Fruit fly (Drosophila melanogaster) whole organism, embryonic: ENCODE results near the gene CG10298.
A peak's percentile ranks its signal among the peaks of the same experiment; 100 is the strongest.

ENCODE experiments used
- Bdp1 ChIP-seq: fragments of 200-800 bp; sonication (Bioruptor generic); optimal IDR thresholded peaks from 3 replicates; lab custom pipeline; 2016; ENCODE audit warnings: missing biosample characterization, missing genetic modification characterization
- Blimp-1 ChIP-seq: fragments of 200-800 bp; sonication (Bioruptor generic); optimal IDR thresholded peaks from 3 replicates; lab custom pipeline; 2018; ENCODE audit warnings: missing biosample characterization, missing genetic modification characterization, mild to moderate bottlenecking, moderate library complexity, missing genetic modification reagents
- Bteb2 ChIP-seq: fragments of 200-800 bp; sonication (Bioruptor generic); optimal IDR thresholded peaks from 2 replicates; lab custom pipeline; 2016; ENCODE audit warnings: missing biosample characterization, missing genetic modification characterization
- CG10267 ChIP-seq: fragments of 200-800 bp; sonication (Bioruptor generic); optimal IDR thresholded peaks from 2 replicates; lab custom pipeline; 2018; ENCODE audit warnings: missing biosample characterization, mild to moderate bottlenecking, missing genetic modification characterization, moderate library complexity
- CG10321 ChIP-seq: fragments of 200-800 bp; sonication (Bioruptor generic); IDR thresholded peaks from 2 replicates; pipeline ENCODE4 v1.3.6; 2022; ENCODE audit warnings: missing biosample characterization, missing genetic modification characterization
- CG11398 ChIP-seq: fragments of 200-800 bp; sonication (Bioruptor generic); optimal IDR thresholded peaks from 2 replicates; lab custom pipeline; 2016; ENCODE audit warnings: missing biosample characterization, missing genetic modification characterization
- CG11695 ChIP-seq: fragments of 200-800 bp; sonication (Bioruptor generic); IDR thresholded peaks from 3 replicates; pipeline ENCODE4 v1.3.6; 2022; ENCODE audit warnings: missing biosample characterization, missing genetic modification characterization
- CG12155 ChIP-seq: fragments of 200-800 bp; sonication (Bioruptor generic); optimal IDR thresholded peaks from 3 replicates; lab custom pipeline; 2016; ENCODE audit warnings: missing biosample characterization, missing genetic modification characterization
- CG12659 ChIP-seq: fragments of 200-800 bp; sonication (Bioruptor generic); optimal IDR thresholded peaks from 3 replicates; lab custom pipeline; 2017; ENCODE audit warnings: mild to moderate bottlenecking, missing biosample characterization, missing genetic modification reagents, missing genetic modification characterization
- CG13123 ChIP-seq: fragments of 200-800 bp; sonication (Bioruptor generic); optimal IDR thresholded peaks from 2 replicates; lab custom pipeline; 2016; ENCODE audit warnings: missing biosample characterization, missing genetic modification characterization
- CG13424 ChIP-seq: fragments of 200-800 bp; sonication (Bioruptor generic); optimal IDR thresholded peaks from 2 replicates; lab custom pipeline; 2019; ENCODE audit warnings: missing biosample characterization, mild to moderate bottlenecking, missing genetic modification characterization, moderate library complexity
- CG14965 ChIP-seq: fragments of 200-800 bp; sonication (Bioruptor generic); optimal IDR thresholded peaks from 2 replicates; lab custom pipeline; 2016; ENCODE audit warnings: missing biosample characterization, missing genetic modification characterization, borderline replicate concordance
- CG3065 ChIP-seq: fragments of 200-800 bp; sonication (Bioruptor generic); optimal IDR thresholded peaks from 2 replicates; lab custom pipeline; 2016; ENCODE audit warnings: missing biosample characterization, missing genetic modification characterization
- CG31441 ChIP-seq: fragments of 200-800 bp; sonication (Bioruptor generic); IDR thresholded peaks from 2 replicates; pipeline ENCODE4 v1.3.6; 2022; ENCODE audit warnings: missing biosample characterization, missing genetic modification characterization
- CG6654 ChIP-seq: fragments of 200-800 bp; sonication (Bioruptor generic); optimal IDR thresholded peaks from 2 replicates; lab custom pipeline; 2017; ENCODE audit warnings: missing biosample characterization, mild to moderate bottlenecking, missing genetic modification characterization
- CG7987 ChIP-seq: fragments of 200-800 bp; sonication (Bioruptor generic); optimal IDR thresholded peaks from 2 replicates; lab custom pipeline; 2018; ENCODE audit warnings: missing biosample characterization, mild to moderate bottlenecking, missing genetic modification characterization, moderate library complexity
- CG9215 ChIP-seq: fragments of 200-800 bp; sonication (Bioruptor generic); IDR thresholded peaks from 2 replicates; pipeline ENCODE4 v1.3.6; 2022; ENCODE audit warnings: missing biosample characterization, missing genetic modification characterization
- CG9609 ChIP-seq: fragments of 200-800 bp; sonication (Bioruptor generic); optimal IDR thresholded peaks from 3 replicates; lab custom pipeline; 2016; ENCODE audit warnings: missing biosample characterization, missing genetic modification characterization
- CG9727 ChIP-seq: fragments of 200-800 bp; sonication (Bioruptor generic); optimal IDR thresholded peaks from 3 replicates; lab custom pipeline; 2017; ENCODE audit warnings: missing biosample characterization, mild to moderate bottlenecking, missing genetic modification characterization
- Doc2 ChIP-seq: fragments of 200-800 bp; sonication (Bioruptor generic); IDR thresholded peaks from 2 replicates; pipeline ENCODE4 v1.3.6; 2022; ENCODE audit warnings: missing biosample characterization, missing genetic modification characterization
- E2f2 ChIP-seq: fragments of 200-800 bp; sonication (Bioruptor generic); IDR thresholded peaks from 2 replicates; pipeline ENCODE4 v1.3.6; 2022; ENCODE audit warnings: missing biosample characterization, missing genetic modification characterization
- Ets97D ChIP-seq: fragments of 200-800 bp; sonication (Bioruptor generic); optimal IDR thresholded peaks from 3 replicates; lab custom pipeline; 2016; ENCODE audit warnings: missing biosample characterization, missing genetic modification characterization
- H2.0 ChIP-seq: fragments of 200-800 bp; sonication (Bioruptor generic); IDR thresholded peaks from 2 replicates; pipeline ENCODE4 v1.3.6; 2022; ENCODE audit warnings: missing biosample characterization, missing genetic modification characterization
- Hmr ChIP-seq: fragments of 200-800 bp; sonication (Bioruptor generic); optimal IDR thresholded peaks from 3 replicates; lab custom pipeline; 2017; ENCODE audit warnings: mild to moderate bottlenecking, missing biosample characterization, missing genetic modification reagents, missing genetic modification characterization
- Jarid2 ChIP-seq: fragments of 200-800 bp; sonication (Bioruptor generic); optimal IDR thresholded peaks from 3 replicates; lab custom pipeline; 2017; ENCODE audit warnings: mild to moderate bottlenecking, missing biosample characterization, missing genetic modification reagents, missing genetic modification characterization
- Meics ChIP-seq: fragments of 200-800 bp; sonication (Bioruptor generic); optimal IDR thresholded peaks from 2 replicates; lab custom pipeline; 2017; ENCODE audit warnings: missing biosample characterization, mild to moderate bottlenecking, missing genetic modification characterization
- Mes4 ChIP-seq: fragments of 200-800 bp; sonication (Bioruptor generic); optimal IDR thresholded peaks from 2 replicates; lab custom pipeline; 2016; ENCODE audit warnings: missing biosample characterization, missing genetic modification characterization
- NFAT ChIP-seq: fragments of 200-800 bp; sonication (Bioruptor generic); IDR thresholded peaks from 2 replicates; pipeline ENCODE4 v1.3.6; 2022; ENCODE audit warnings: missing biosample characterization, missing genetic modification characterization
- Oli ChIP-seq: fragments of 200-800 bp; sonication (Bioruptor generic); optimal IDR thresholded peaks from 2 replicates; lab custom pipeline; 2018; ENCODE audit warnings: missing biosample characterization, mild to moderate bottlenecking, missing genetic modification characterization, moderate library complexity
- Sry-δ ChIP-seq: fragments of 200-800 bp; sonication (Bioruptor generic); optimal IDR thresholded peaks from 2 replicates; lab custom pipeline; 2016; ENCODE audit warnings: missing biosample characterization, missing genetic modification characterization
- Ssrp ChIP-seq: fragments of 200-800 bp; sonication (Bioruptor generic); optimal IDR thresholded peaks from 2 replicates; lab custom pipeline; 2018; ENCODE audit warnings: missing biosample characterization, mild to moderate bottlenecking, missing genetic modification characterization, moderate library complexity
- Xbp1 ChIP-seq: fragments of 200-800 bp; sonication (Bioruptor generic); optimal IDR thresholded peaks from 3 replicates; lab custom pipeline; 2016; ENCODE audit warnings: missing biosample characterization, mild to moderate bottlenecking, missing genetic modification characterization
- bcd ChIP-seq: fragments of 200-800 bp; sonication (Bioruptor generic); optimal IDR thresholded peaks from 2 replicates; lab custom pipeline; 2017; ENCODE audit warnings: missing biosample characterization, mild to moderate bottlenecking, missing genetic modification characterization
- chm ChIP-seq: fragments of 200-800 bp; sonication (Bioruptor generic); IDR thresholded peaks from 2 replicates; pipeline ENCODE4 v1.3.6; 2022; ENCODE audit warnings: missing biosample characterization, missing genetic modification characterization
- dimm ChIP-seq: fragments of 200-800 bp; sonication (Bioruptor generic); IDR thresholded peaks from 2 replicates; pipeline ENCODE4 v1.3.6; 2022; ENCODE audit warnings: missing biosample characterization, missing genetic modification characterization
- disco-r ChIP-seq: fragments of 200-800 bp; sonication (Bioruptor generic); optimal IDR thresholded peaks from 2 replicates; lab custom pipeline; 2016; ENCODE audit warnings: missing biosample characterization, missing genetic modification characterization
- exex ChIP-seq: fragments of 200-800 bp; sonication (Bioruptor generic); optimal IDR thresholded peaks from 4 replicates; lab custom pipeline; 2018; ENCODE audit warnings: missing biosample characterization, mild to moderate bottlenecking, missing genetic modification characterization, moderate library complexity
- gsb ChIP-seq: fragments of 200-800 bp; sonication (Bioruptor generic); IDR thresholded peaks from 2 replicates; pipeline ENCODE4 v1.3.6; 2022; ENCODE audit warnings: missing biosample characterization, missing genetic modification characterization
- hb ChIP-seq: fragments of 200-800 bp; sonication (Bioruptor generic); IDR thresholded peaks from 3 replicates; pipeline ENCODE4 v1.3.6; 2022; ENCODE audit warnings: missing biosample characterization, missing genetic modification characterization; ENCODE audit not compliant: partially characterized antibody
- kay ChIP-seq: fragments of 200-800 bp; sonication (Bioruptor generic); optimal IDR thresholded peaks from 2 replicates; lab custom pipeline; 2016; ENCODE audit warnings: missing biosample characterization, missing genetic modification characterization
- nom ChIP-seq: fragments of 200-800 bp; sonication (Bioruptor generic); optimal IDR thresholded peaks from 2 replicates; lab custom pipeline; 2017; ENCODE audit warnings: missing biosample characterization, missing genetic modification characterization, mild to moderate bottlenecking, moderate library complexity, missing genetic modification reagents
- org-1 ChIP-seq: fragments of 200-800 bp; sonication (Bioruptor generic); optimal IDR thresholded peaks from 2 replicates; lab custom pipeline; 2017; ENCODE audit warnings: missing biosample characterization, missing genetic modification characterization
- pnt ChIP-seq: fragments of 200-800 bp; sonication (Bioruptor generic); optimal IDR thresholded peaks from 3 replicates; lab custom pipeline; 2016; ENCODE audit warnings: missing biosample characterization, missing genetic modification characterization
- ro ChIP-seq: fragments of 200-800 bp; sonication (Bioruptor generic); IDR thresholded peaks from 2 replicates; pipeline ENCODE4 v1.3.6; 2022; ENCODE audit warnings: missing biosample characterization, missing genetic modification characterization
- sima ChIP-seq: fragments of 200-800 bp; sonication (Bioruptor generic); optimal IDR thresholded peaks from 2 replicates; lab custom pipeline; 2016; ENCODE audit warnings: missing biosample characterization, missing genetic modification characterization
- slbo ChIP-seq: fragments of 200-800 bp; sonication (Bioruptor generic); IDR thresholded peaks from 2 replicates; pipeline ENCODE4 v1.3.6; 2022; ENCODE audit warnings: missing biosample characterization, missing genetic modification characterization
- so ChIP-seq: fragments of 200-800 bp; sonication (Bioruptor generic); IDR thresholded peaks from 3 replicates; pipeline ENCODE4 v1.3.6; 2022; ENCODE audit warnings: missing biosample characterization, missing genetic modification characterization
- ssp ChIP-seq: fragments of 200-800 bp; sonication (Bioruptor generic); IDR thresholded peaks from 2 replicates; pipeline ENCODE4 v1.3.6; 2022; ENCODE audit warnings: missing biosample characterization, missing genetic modification characterization
- zen ChIP-seq: fragments of 200-800 bp; sonication (Bioruptor generic); optimal IDR thresholded peaks from 3 replicates; lab custom pipeline; 2018; ENCODE audit warnings: missing biosample characterization, mild to moderate bottlenecking, missing genetic modification characterization, moderate library complexity
- zf30C ChIP-seq: fragments of 200-800 bp; sonication (Bioruptor generic); optimal IDR thresholded peaks from 3 replicates; lab custom pipeline; 2018; ENCODE audit warnings: missing biosample characterization, mild to moderate bottlenecking, missing genetic modification characterization

CG10298 gene

dm6 chr3R:6368550-6369238, 25.9 kb downstream of the CG10298 start, which contains the start of gene CG10286 (continued):
- no peak for TF ChIP-seq CG9609 (GFP tag; lab: Kevin White, UChicago)
- peak; percentile 29 for TF ChIP-seq Ets97D (GFP tag; lab: Kevin White, UChicago)
- TF ChIP-seq CG3065 (GFP tag; lab: Kevin White, UChicago) = no peak
- no peak for TF ChIP-seq CG11398 (GFP tag; lab: Kevin White, UChicago)
- TF ChIP-seq bcd (GFP tag; lab: Kevin White, UChicago) = peak; percentile 19
- no peak for TF ChIP-seq dimm
- no peak for TF ChIP-seq pnt
- no peak for TF ChIP-seq zf30C
- no peak for TF ChIP-seq Bdp1 (GFP tag; lab: Kevin White, UChicago)
- TF ChIP-seq CG14965 (GFP tag; lab: Kevin White, UChicago) = no peak
- no peak for TF ChIP-seq kay (GFP tag; lab: Kevin White, UChicago)
- TF ChIP-seq gsb (GFP tag; lab: Robert Waterston, UW) = no peak
- TF ChIP-seq slbo = peak; percentile 52; the same call in 1 of the 2 replicates
- no peak for TF ChIP-seq Bteb2
- peak; percentile 48 for TF ChIP-seq ssp (GFP tag; lab: Robert Waterston, UW)
- TF ChIP-seq Mes4 = no peak
- no peak for TF ChIP-seq Oli (tag; lab: Kevin White, UChicago)
- peak; percentile 23 for TF ChIP-seq Jarid2 (GFP tag; lab: Kevin White, UChicago)
- 0 out of 3 replicates have a peak, but pooled peaks have one; percentile 13 for TF ChIP-seq so (GFP tag; lab: Robert Waterston, UW)
- TF ChIP-seq CG9727 (GFP tag; lab: Kevin White, UChicago) = peak; percentile 48
- no peak for TF ChIP-seq disco-r (GFP tag; lab: Kevin White, UChicago)
- no peak for TF ChIP-seq sima
- peak; percentile 42 for TF ChIP-seq CG12659 (GFP tag; lab: Kevin White, UChicago)
- peak; percentile 52; the same call in 1 of the 2 replicates for TF ChIP-seq NFAT (GFP tag; lab: Robert Waterston, UW)
- TF ChIP-seq Doc2 = no peak
- no peak for TF ChIP-seq org-1 (GFP tag; lab: Kevin White, UChicago)
- TF ChIP-seq exex (tag; lab: Kevin White, UChicago) = peak; percentile 15
- TF ChIP-seq CG11695 (GFP tag; lab: Robert Waterston, UW) = 0 out of 3 replicates have a peak, but pooled peaks have one; percentile 8
- no peak for TF ChIP-seq nom (GFP tag; lab: Kevin White, UChicago)
- TF ChIP-seq E2f2 = no peak
- peak; percentile 31 for TF ChIP-seq Ssrp (tag; lab: Kevin White, UChicago)
- no peak for TF ChIP-seq CG9215 (GFP tag; lab: Robert Waterston, UW)
- peak; percentile 55 for TF ChIP-seq CG10267 (tag; lab: Kevin White, UChicago)
- TF ChIP-seq CG6654 (GFP tag; lab: Kevin White, UChicago) = no peak
- TF ChIP-seq CG31441 = peak; percentile 83
- TF ChIP-seq Sry-δ (GFP tag; lab: Kevin White, UChicago) = peak; percentile 83
- no peak for TF ChIP-seq Xbp1 (GFP tag; lab: Kevin White, UChicago)
- TF ChIP-seq Blimp-1 = no peak
- TF ChIP-seq zen = peak; percentile 23
- TF ChIP-seq CG10321 (GFP tag; lab: Robert Waterston, UW) = no peak
- TF ChIP-seq ro (GFP tag; lab: Robert Waterston, UW) = no peak
- TF ChIP-seq H2.0 = peak; percentile 31; the same call in 1 of the 2 replicates
- peak; percentile 7 for TF ChIP-seq CG13424 (tag; lab: Kevin White, UChicago)
- peak; percentile 13; the same call in 1 of the 3 replicates for TF ChIP-seq hb
- no peak for TF ChIP-seq Meics (GFP tag; lab: Kevin White, UChicago)
- peak; percentile 48 for TF ChIP-seq Hmr (GFP tag; lab: Kevin White, UChicago)
- TF ChIP-seq CG7987 (GFP tag; lab: Kevin White, UChicago) = peak; percentile 54
- no peak for TF ChIP-seq CG13123 (GFP tag; lab: Kevin White, UChicago)
- TF ChIP-seq chm (GFP tag; lab: Robert Waterston, UW) = peak; percentile 35; the same call in 1 of the 2 replicates
- TF ChIP-seq CG12155 = no peak
